Worm (Caenorhabditis elegans) whole organism, L3 larva: ENCODE measurements around the gene F53A3.1.

Experiments used
- aly-2 ChIP-seq: fragments of 150-350 bp; optimal IDR thresholded peaks from 2 replicates; lab custom pipeline; 2014; ENCODE audit warnings: missing biosample characterization, missing genetic modification characterization
- ama-1 ChIP-seq: fragments of 150-350 bp; optimal IDR thresholded peaks from 2 replicates; lab custom pipeline; 2018
- ceh-16 ChIP-seq: sonication (generic microtip); optimal IDR thresholded peaks from 2 replicates; lab custom pipeline; 2017; ENCODE audit warnings: missing biosample characterization, missing genetic modification characterization
- ceh-28 ChIP-seq: fragments of 150-350 bp; optimal IDR thresholded peaks from 2 replicates; lab custom pipeline; 2014; ENCODE audit warnings: missing biosample characterization, missing genetic modification reagents, missing genetic modification characterization
- ceh-82 ChIP-seq: fragments of 150-350 bp; optimal IDR thresholded peaks from 2 replicates; lab custom pipeline; 2014; ENCODE audit warnings: missing biosample characterization, missing genetic modification characterization
- ceh-9 ChIP-seq: sonication (generic microtip); optimal IDR thresholded peaks from 2 replicates; lab custom pipeline; 2018; ENCODE audit warnings: missing biosample characterization, missing genetic modification characterization
- egl-27 ChIP-seq: sonication (generic microtip); optimal IDR thresholded peaks from 4 replicates; lab custom pipeline; 2017; ENCODE audit warnings: missing biosample characterization, missing genetic modification reagents, missing genetic modification characterization
- egl-5 ChIP-seq: fragments of 150-350 bp; optimal IDR thresholded peaks from 2 replicates; lab custom pipeline; 2017; ENCODE audit warnings: missing biosample characterization, missing genetic modification reagents, missing genetic modification characterization, inconsistent platforms
- elt-1 ChIP-seq: fragments of 150-350 bp; optimal IDR thresholded peaks from 2 replicates; lab custom pipeline; 2014; ENCODE audit warnings: missing biosample characterization, missing genetic modification characterization
- elt-2 ChIP-seq: sonication (generic microtip); optimal IDR thresholded peaks from 2 replicates; lab custom pipeline; 2016; ENCODE audit warnings: missing genetic modification reagents, mild to moderate bottlenecking, missing genetic modification characterization, missing compliant biosample characterization
- elt-3 ChIP-seq, 3 experiments: fragments of 150-350 bp in 1 of 3; sonication (generic microtip) in 2 of 3; optimal IDR thresholded peaks; 2 replicates in 2 of 3; 4 replicates in 1 of 3; lab custom pipeline; 2014 to 2017; ENCODE audit warnings: missing biosample characterization in 3 of 3, missing genetic modification characterization in 3 of 3
- fkh-2 ChIP-seq: fragments of 150-350 bp; optimal IDR thresholded peaks from 2 replicates; lab custom pipeline; 2014; ENCODE audit warnings: missing biosample characterization, missing genetic modification reagents, missing genetic modification characterization
- jun-1 ChIP-seq: fragments of 150-350 bp; optimal IDR thresholded peaks from 2 replicates; lab custom pipeline; 2014; ENCODE audit warnings: missing biosample characterization, missing genetic modification reagents, missing genetic modification characterization
- lsy-12 ChIP-seq: sonication (generic microtip); optimal IDR thresholded peaks from 2 replicates; lab custom pipeline; 2016; ENCODE audit warnings: mild to moderate bottlenecking, missing genetic modification characterization, missing compliant biosample characterization
- mml-1 ChIP-seq: fragments of 150-350 bp; sonication (generic microtip); optimal IDR thresholded peaks from 3 replicates; lab custom pipeline; 2014; ENCODE audit warnings: missing biosample characterization, missing genetic modification characterization
- nfya-1 ChIP-seq: sonication (generic microtip); optimal IDR thresholded peaks from 2 replicates; lab custom pipeline; 2017; ENCODE audit warnings: missing genetic modification characterization, mild to moderate bottlenecking, missing compliant biosample characterization, antibody characterized with exemption, moderate library complexity; ENCODE audit not compliant: insufficient read depth
- nhr-11 ChIP-seq: fragments of 150-350 bp; optimal IDR thresholded peaks from 2 replicates; lab custom pipeline; 2014; ENCODE audit warnings: missing biosample characterization, missing genetic modification characterization
- nhr-23 ChIP-seq: fragments of 150-350 bp; optimal IDR thresholded peaks from 2 replicates; lab custom pipeline; 2014; ENCODE audit warnings: missing biosample characterization, missing genetic modification reagents, missing genetic modification characterization
- nhr-237 ChIP-seq: fragments of 150-350 bp; optimal IDR thresholded peaks from 2 replicates; lab custom pipeline; 2014; ENCODE audit warnings: missing biosample characterization, missing genetic modification characterization
- nhr-28 ChIP-seq: fragments of 150-350 bp; optimal IDR thresholded peaks from 2 replicates; lab custom pipeline; 2014; ENCODE audit warnings: missing biosample characterization, missing genetic modification characterization
- nhr-43 ChIP-seq: sonication (generic microtip); optimal IDR thresholded peaks from 2 replicates; lab custom pipeline; 2016; ENCODE audit warnings: mild to moderate bottlenecking, missing genetic modification characterization, missing compliant biosample characterization; ENCODE audit not compliant: poor library complexity, severe bottlenecking
- nhr-67 ChIP-seq: fragments of 150-350 bp; optimal IDR thresholded peaks from 2 replicates; lab custom pipeline; 2014; ENCODE audit warnings: missing biosample characterization, missing genetic modification characterization
- nhr-77 ChIP-seq: fragments of 150-350 bp; optimal IDR thresholded peaks from 2 replicates; lab custom pipeline; 2014; ENCODE audit warnings: missing biosample characterization, missing genetic modification characterization
- pqm-1 ChIP-seq: fragments of 150-350 bp; optimal IDR thresholded peaks from 2 replicates; lab custom pipeline; 2017; ENCODE audit warnings: missing biosample characterization, missing genetic modification characterization, inconsistent platforms
- sea-2 ChIP-seq: fragments of 150-350 bp; sonication (generic microtip); optimal IDR thresholded peaks from 4 replicates; lab custom pipeline; 2014; ENCODE audit warnings: missing biosample characterization, missing genetic modification reagents, missing genetic modification characterization
- skn-1 ChIP-seq: fragments of 150-350 bp; optimal IDR thresholded peaks from 2 replicates; lab custom pipeline; 2014; ENCODE audit warnings: missing biosample characterization, missing genetic modification characterization
- tbx-2 ChIP-seq: sonication (generic microtip); optimal IDR thresholded peaks from 2 replicates; lab custom pipeline; 2016; ENCODE audit warnings: mild to moderate bottlenecking, missing genetic modification characterization, missing compliant biosample characterization
- unc-39 ChIP-seq: sonication (generic microtip); optimal IDR thresholded peaks from 4 replicates; lab custom pipeline; 2017; ENCODE audit warnings: missing biosample characterization, missing genetic modification characterization
- unc-62 ChIP-seq: fragments of 150-350 bp; sonication (generic microtip); optimal IDR thresholded peaks from 4 replicates; lab custom pipeline; 2014; ENCODE audit warnings: missing biosample characterization, missing genetic modification reagents, missing genetic modification characterization
- ztf-11 ChIP-seq: fragments of 150-350 bp; optimal IDR thresholded peaks from 2 replicates; lab custom pipeline; 2014; ENCODE audit warnings: missing biosample characterization, missing genetic modification characterization
- ztf-4 ChIP-seq: fragments of 150-350 bp; optimal IDR thresholded peaks from 2 replicates; lab custom pipeline; 2014; ENCODE audit warnings: missing biosample characterization, missing genetic modification characterization

Gene F53A3.1

ce11 chrIII:1938712-1939624 lies 4.5 kb downstream of the F53A3.1 start:
- peak; percentile 96 for TF ChIP-seq ceh-28 (tag; lab: Kevin White, UChicago)
- no peak for TF ChIP-seq ztf-4 (tag; lab: Kevin White, UChicago)
- TF ChIP-seq unc-62 (GFP tag; lab: Kevin White, UChicago) = no peak
- TF ChIP-seq nhr-77 (tag; lab: Kevin White, UChicago) = no peak

ce11 chrIII:1937879-1938438 lies 5.5 kb downstream of the F53A3.1 start:
- TF ChIP-seq egl-27 (tag; lab: Kevin White, UChicago) (no peak), nhr-11 (tag; lab: Kevin White, UChicago) (no peak), nhr-28 (tag; lab: Kevin White, UChicago) (no peak), skn-1 (tag; lab: Kevin White, UChicago) (no peak), egl-5 (tag; lab: Kevin White, UChicago) (no peak), ceh-9 (no peak), mml-1 (tag; lab: Kevin White, UChicago) (no peak), nhr-23 (tag; lab: Kevin White, UChicago) (no peak)

ce11 chrIII:1934141-1934540 lies 9.3 kb downstream of the F53A3.1 start:
- TF ChIP-seq egl-5 (tag; lab: Kevin White, UChicago) (no peak), nfya-1 (no peak)

- TF ChIP-seq fkh-2 (tag; lab: Kevin White, UChicago) (no peak), ama-1 (lab: Kevin White, UChicago) (no peak), lsy-12 (no peak), elt-3 (tag; optimal IDR thresholded peaks at IDR 0.05; lab: Kevin White, UChicago) (no peak), nhr-237 (no peak), ceh-9 (no peak), ceh-28 (tag; lab: Kevin White, UChicago) (no peak), sea-2 (GFP tag; lab: Kevin White, UChicago) (no peak), nhr-43 (tag; lab: Kevin White, UChicago) (no peak)
- TF ChIP-seq, all 47 proteins: peak for 0
These were observed 11.4 kb downstream of the F53A3.1 start for ce11 chrIII:1932018-1932417.

- TF ChIP-seq elt-1 (no peak), elt-2 (tag; lab: Kevin White, UChicago) (no peak), skn-1 (tag; lab: Kevin White, UChicago) (no peak), nhr-23 (tag; lab: Kevin White, UChicago) (no peak)
These were observed 11.9 kb downstream of the F53A3.1 start for ce11 chrIII:1931509-1931908.

- TF ChIP-seq jun-1 = no peak
- TF ChIP-seq, all 47 proteins: peak for 0
These were observed 12.6 kb downstream of the F53A3.1 start for ce11 chrIII:1930714-1931273.

ce11 chrIII:1928741-1929499 lies 14.5 kb downstream of the F53A3.1 start:
- TF ChIP-seq ceh-9 (no peak), jun-1 (no peak), pqm-1 (tag; lab: Kevin White, UChicago) (no peak), fkh-2 (tag; lab: Kevin White, UChicago) (no peak), unc-62 (GFP tag; lab: Kevin White, UChicago) (no peak), ztf-11 (tag; lab: Kevin White, UChicago) (no peak), lsy-12 (no peak), aly-2 (tag; lab: Kevin White, UChicago) (no peak), nhr-67 (tag; lab: Kevin White, UChicago) (no peak), ceh-82 (tag; lab: Kevin White, UChicago) (no peak), tbx-2 (no peak), nhr-23 (tag; lab: Kevin White, UChicago) (no peak), ceh-16 (no peak), elt-1 (no peak), nhr-237 (no peak), unc-39 (tag; lab: Kevin White, UChicago) (no peak)
- TF ChIP-seq, all 47 proteins: peak for 0
